Worm (Caenorhabditis elegans): ENCODE data around the gene nucb-1.

nucb-1 gene

DNA sequence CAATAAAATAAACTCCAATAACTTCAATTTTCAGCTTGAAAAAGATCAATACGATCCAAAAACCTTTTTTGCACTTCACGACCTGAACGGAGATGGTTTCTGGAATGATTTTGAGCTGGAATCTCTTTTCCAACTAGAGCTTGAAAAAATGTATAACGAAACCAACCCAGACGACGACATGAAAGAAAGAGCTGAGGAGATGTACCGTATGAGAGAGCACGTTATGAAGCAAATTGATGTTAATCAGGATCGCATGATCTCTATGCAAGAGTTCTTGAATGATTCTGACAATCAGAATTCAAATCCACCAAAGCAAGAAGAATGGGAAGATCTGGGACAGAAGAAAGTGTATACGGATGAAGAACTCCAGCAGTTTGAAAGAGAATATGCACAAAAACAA lies 1.7 kb downstream of the nucb-1 start:
- TF ChIP-seq skn-1 (tag; optimal IDR thresholded peaks at IDR 0.05) (no peak), ZK546.5 (tag; optimal IDR thresholded peaks at IDR 0.05) (no peak), nhr-23 (tag; optimal IDR thresholded peaks at IDR 0.05) (no peak), hmg-11 (tag; optimal IDR thresholded peaks at IDR 0.05) (no peak)

DNA sequence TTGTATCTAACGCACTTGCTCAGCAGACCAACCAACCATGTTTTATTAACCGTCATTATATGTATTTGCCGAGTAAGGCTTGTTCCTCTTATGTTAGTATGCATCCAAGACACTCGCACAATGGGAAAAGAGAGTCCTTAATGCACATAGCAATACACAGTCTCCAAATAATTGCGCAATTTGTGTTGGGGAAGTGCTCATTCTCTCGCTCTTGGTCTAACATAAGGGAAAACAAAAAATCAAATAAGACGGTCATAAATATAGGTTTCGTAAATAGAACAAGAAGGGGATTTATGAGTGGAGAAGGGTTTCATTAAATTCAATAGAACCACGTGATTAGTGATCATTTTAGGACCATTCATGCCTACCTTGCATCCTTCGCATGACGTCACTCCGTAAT lies 6.0 kb downstream of the nucb-1 start:
- no peak for TF ChIP-seq unc-39 (tag; optimal IDR thresholded peaks at IDR 0.05)
- no peak for TF ChIP-seq ceh-9 (tag; optimal IDR thresholded peaks at IDR 0.05)
- TF ChIP-seq tbx-2 (tag; optimal IDR thresholded peaks at IDR 0.05): no peak
- TF ChIP-seq nhr-237 (tag; optimal IDR thresholded peaks at IDR 0.05): no peak
- no peak for TF ChIP-seq egl-5 (tag; optimal IDR thresholded peaks at IDR 0.05)

ce11 chrX:10204313-10205063 lies 7.0 kb downstream of the nucb-1 start:
- TF ChIP-seq zag-1 (tag; optimal IDR thresholded peaks at IDR 0.05) (no peak), egl-5 (tag; optimal IDR thresholded peaks at IDR 0.05) (peak; percentile 7), jun-1 (tag; optimal IDR thresholded peaks at IDR 0.05) (no peak)

- TF ChIP-seq egl-5 (tag; optimal IDR thresholded peaks at IDR 0.05) (no peak), ztf-4 (tag; optimal IDR thresholded peaks at IDR 0.05) (no peak), lin-39 (tag; optimal IDR thresholded peaks at IDR 0.05) (no peak), mml-1 (tag; optimal IDR thresholded peaks at IDR 0.05) (no peak), pha-4 (tag; optimal IDR thresholded peaks at IDR 0.05) (no peak), nhr-237 (tag; optimal IDR thresholded peaks at IDR 0.05) (no peak), nhr-76 (tag; optimal IDR thresholded peaks at IDR 0.05) (no peak), elt-3 (tag; optimal IDR thresholded peaks at IDR 0.05) (no peak), nhr-77 (tag; optimal IDR thresholded peaks at IDR 0.05) (no peak), lsy-12 (tag; optimal IDR thresholded peaks at IDR 0.05) (no peak), nhr-23 (tag; optimal IDR thresholded peaks at IDR 0.05) (no peak), unc-62 (GFP tag; optimal IDR thresholded peaks at IDR 0.05) (no peak), ztf-11 (tag; optimal IDR thresholded peaks at IDR 0.05) (no peak)
Observed at ce11 chrX:10205321-10205720, 7.8 kb downstream of the nucb-1 start, which contains the start of gene sex-1. Gene sex-1, minus strand, starts transcription at chrX:10205421.

- TF ChIP-seq unc-62 (GFP tag; optimal IDR thresholded peaks at IDR 0.05) (no peak), elt-2 (tag; optimal IDR thresholded peaks at IDR 0.05) (no peak), egl-27 (tag; optimal IDR thresholded peaks at IDR 0.05) (no peak)
Observed at ce11 chrX:10206008-10206407, 8.5 kb downstream of the nucb-1 start.

DNA sequence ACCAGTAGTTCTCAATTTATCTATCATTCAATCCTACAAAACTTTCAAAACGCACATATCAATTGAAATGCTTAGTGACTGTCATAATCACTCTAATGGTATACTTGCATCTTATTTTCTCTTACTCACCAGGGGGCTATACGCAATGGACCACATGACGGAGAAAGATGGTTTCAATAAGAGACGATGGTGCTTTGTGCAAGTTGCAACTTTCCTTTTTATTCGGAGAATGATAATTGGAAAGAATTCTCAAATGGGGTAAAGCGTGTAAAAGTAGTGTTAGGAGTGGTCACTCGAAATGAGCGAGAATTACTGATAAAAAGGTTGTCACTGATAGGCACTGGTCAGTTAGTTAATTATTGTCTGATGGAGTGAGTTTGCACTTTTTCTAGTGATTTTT lies 11.0 kb downstream of the nucb-1 start:
- TF ChIP-seq unc-39 (tag; optimal IDR thresholded peaks at IDR 0.05) (no peak), tbx-2 (tag; optimal IDR thresholded peaks at IDR 0.05) (no peak), R02D3.7 (tag; optimal IDR thresholded peaks at IDR 0.05) (no peak), elt-1 (tag; optimal IDR thresholded peaks at IDR 0.05) (no peak), nhr-76 (tag; optimal IDR thresholded peaks at IDR 0.05) (no peak), skn-1 (tag; optimal IDR thresholded peaks at IDR 0.05) (no peak), lin-15B (tag; optimal IDR thresholded peaks at IDR 0.05) (no peak), nhr-12 (tag; optimal IDR thresholded peaks at IDR 0.05) (no peak), nhr-23 (tag; optimal IDR thresholded peaks at IDR 0.05) (no peak)

DNA sequence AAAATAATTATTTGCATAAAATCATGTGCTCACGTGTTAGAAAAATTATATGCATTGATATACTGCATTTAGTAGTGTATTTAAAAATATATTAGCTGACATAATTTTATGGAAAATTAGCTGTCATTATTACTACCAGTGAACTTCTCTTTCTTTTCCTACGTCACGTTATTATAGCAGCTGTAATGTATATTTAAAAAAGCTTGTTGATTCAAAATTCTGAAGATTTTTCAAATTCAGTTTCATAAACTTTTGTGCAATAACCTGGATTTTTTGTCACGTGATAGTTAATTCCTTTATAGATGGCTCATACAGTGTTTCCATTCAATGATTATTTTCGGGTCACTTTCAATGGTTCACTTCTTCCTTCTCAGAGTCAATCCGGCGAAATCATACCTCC lies 15.0 kb downstream of the nucb-1 start, which contains the start of gene F44A6.3:
F44A6.3 (plus strand) TSS at position 301 of the 400 bp plus-strand sequence.
- no peak for TF ChIP-seq elt-2 (tag; optimal IDR thresholded peaks at IDR 0.05)
- TF ChIP-seq unc-39 (tag; optimal IDR thresholded peaks at IDR 0.05): no peak
- no peak for TF ChIP-seq aly-2 (tag; optimal IDR thresholded peaks at IDR 0.05)
- no peak for TF ChIP-seq ceh-28 (tag; optimal IDR thresholded peaks at IDR 0.05)
- no peak for TF ChIP-seq egl-27 (tag; optimal IDR thresholded peaks at IDR 0.05)
- TF ChIP-seq nhr-25 (tag; optimal IDR thresholded peaks at IDR 0.05): no peak
- TF ChIP-seq lsy-12 (tag; optimal IDR thresholded peaks at IDR 0.05): no peak
